Fruit fly (Drosophila melanogaster) whole organism, prepupa: ENCODE data around the gene CG17147.

ENCODE experiments used
- Blimp-1 ChIP-seq: fragments of 200-800 bp; sonication (Bioruptor generic); optimal IDR thresholded peaks from 3 replicates; lab custom pipeline; 2017; ENCODE audit warnings: missing biosample characterization, missing genetic modification characterization, mild to moderate bottlenecking, moderate library complexity, missing genetic modification reagents
- CG10631 ChIP-seq: fragments of 200-800 bp; sonication (Bioruptor generic); optimal IDR thresholded peaks from 2 replicates; lab custom pipeline; 2016; ENCODE audit warnings: missing biosample characterization, missing genetic modification characterization
- CG10669 ChIP-seq: fragments of 200-800 bp; sonication (Bioruptor generic); optimal IDR thresholded peaks from 3 replicates; lab custom pipeline; 2018; ENCODE audit warnings: missing biosample characterization, mild to moderate bottlenecking, missing genetic modification characterization, moderate library complexity
- CG11294 ChIP-seq: fragments of 200-800 bp; sonication (Bioruptor generic); IDR thresholded peaks from 2 replicates; pipeline ENCODE4 v1.3.6; 2022; ENCODE audit warnings: missing biosample characterization, missing genetic modification characterization
- CG11762 ChIP-seq: fragments of 200-800 bp; sonication (Bioruptor generic); optimal IDR thresholded peaks from 3 replicates; lab custom pipeline; 2016; ENCODE audit warnings: missing biosample characterization, missing genetic modification characterization; ENCODE audit not compliant: insufficient read depth
- CG11902 ChIP-seq: fragments of 200-800 bp; sonication (Bioruptor generic); optimal IDR thresholded peaks from 3 replicates; lab custom pipeline; 2016; ENCODE audit warnings: missing biosample characterization, missing genetic modification characterization
- CG15336 ChIP-seq: fragments of 200-800 bp; sonication (Bioruptor generic); IDR thresholded peaks from 2 replicates; pipeline ENCODE4 v1.3.6; 2022; ENCODE audit warnings: missing biosample characterization, missing genetic modification characterization
- CG3032 ChIP-seq: fragments of 200-800 bp; optimal IDR thresholded peaks from 2 replicates; lab custom pipeline; 2019; ENCODE audit warnings: missing biosample characterization, mild to moderate bottlenecking, missing genetic modification characterization, moderate library complexity
- CG34406 ChIP-seq: fragments of 200-800 bp; sonication (Bioruptor generic); optimal IDR thresholded peaks from 3 replicates; lab custom pipeline; 2016; ENCODE audit warnings: missing biosample characterization, missing genetic modification characterization
- CG3919 ChIP-seq: fragments of 200-800 bp; sonication (Bioruptor generic); optimal IDR thresholded peaks from 3 replicates; lab custom pipeline; 2016; ENCODE audit warnings: missing biosample characterization, missing genetic modification characterization
- CG4318 ChIP-seq: fragments of 200-800 bp; sonication (Bioruptor generic); optimal IDR thresholded peaks from 3 replicates; lab custom pipeline; 2017; ENCODE audit warnings: missing biosample characterization, mild to moderate bottlenecking, missing genetic modification characterization
- CG6163 ChIP-seq: fragments of 200-800 bp; sonication (Bioruptor generic); IDR thresholded peaks from 3 replicates; pipeline ENCODE4 v1.3.6; 2022; ENCODE audit warnings: missing biosample characterization, missing genetic modification characterization
- CG6854 ChIP-seq: fragments of 200-800 bp; sonication (Bioruptor generic); optimal IDR thresholded peaks from 2 replicates; lab custom pipeline; 2017; ENCODE audit warnings: missing biosample characterization, mild to moderate bottlenecking, missing genetic modification characterization
- CG7368 ChIP-seq: fragments of 200-800 bp; sonication (Bioruptor generic); optimal IDR thresholded peaks from 3 replicates; lab custom pipeline; 2016; ENCODE audit warnings: missing biosample characterization, missing genetic modification characterization
- CG8119 ChIP-seq: fragments of 200-800 bp; sonication (Bioruptor generic); IDR thresholded peaks from 3 replicates; pipeline ENCODE4 v1.3.6; 2022; ENCODE audit warnings: missing biosample characterization, missing genetic modification characterization
- CG9139 ChIP-seq: fragments of 200-800 bp; sonication (Bioruptor generic); optimal IDR thresholded peaks from 3 replicates; lab custom pipeline; 2017; ENCODE audit warnings: missing biosample characterization, mild to moderate bottlenecking, missing genetic modification characterization
- Eip78C ChIP-seq: fragments of 200-800 bp; sonication (Bioruptor generic); peaks from one replicate; lab custom pipeline; 2016; ENCODE audit warnings: missing biosample characterization, missing genetic modification characterization
- Eip93F ChIP-seq: fragments of 200-800 bp; sonication (Bioruptor generic); optimal IDR thresholded peaks from 2 replicates; lab custom pipeline; 2016; ENCODE audit warnings: missing biosample characterization, mild to moderate bottlenecking, missing genetic modification characterization
- Ets21C ChIP-seq: fragments of 200-800 bp; sonication (Bioruptor generic); optimal IDR thresholded peaks from 3 replicates; lab custom pipeline; 2016; ENCODE audit warnings: missing biosample characterization, missing genetic modification characterization
- Ets96B ChIP-seq: fragments of 200-800 bp; optimal IDR thresholded peaks from 2 replicates; lab custom pipeline; 2019; ENCODE audit warnings: missing biosample characterization, mild to moderate bottlenecking, missing genetic modification characterization, moderate library complexity
- Gug ChIP-seq: fragments of 200-800 bp; sonication (Bioruptor generic); IDR thresholded peaks from 2 replicates; pipeline ENCODE4 v1.3.6; 2022; ENCODE audit warnings: missing biosample characterization, missing genetic modification characterization
- Hr38 ChIP-seq: sonication (Bioruptor generic); optimal IDR thresholded peaks from 2 replicates; lab custom pipeline; 2016; ENCODE audit warnings: missing biosample characterization, missing genetic modification characterization
- Hr39 ChIP-seq: fragments of 200-800 bp; sonication (Bioruptor generic); optimal IDR thresholded peaks from 2 replicates; lab custom pipeline; 2016; ENCODE audit warnings: missing biosample characterization, missing genetic modification characterization
- Hr4 ChIP-seq: fragments of 200-800 bp; sonication (Bioruptor generic); optimal IDR thresholded peaks from 3 replicates; lab custom pipeline; 2016; ENCODE audit warnings: missing biosample characterization, missing genetic modification characterization
- OdsH ChIP-seq: fragments of 200-800 bp; sonication (Bioruptor generic); optimal IDR thresholded peaks from 3 replicates; lab custom pipeline; 2016; ENCODE audit warnings: missing biosample characterization, missing genetic modification characterization
- Smox ChIP-seq: fragments of 200-800 bp; sonication (Bioruptor generic); optimal IDR thresholded peaks from 3 replicates; lab custom pipeline; 2016; ENCODE audit warnings: missing biosample characterization, missing genetic modification characterization
- Sox102F ChIP-seq: fragments of 200-800 bp; sonication (Bioruptor generic); optimal IDR thresholded peaks from 2 replicates; lab custom pipeline; 2016; ENCODE audit warnings: missing biosample characterization, mild to moderate bottlenecking, missing genetic modification characterization
- Sox14 ChIP-seq: fragments of 200-800 bp; sonication (Bioruptor generic); optimal IDR thresholded peaks from 3 replicates; lab custom pipeline; 2016; ENCODE audit warnings: missing biosample characterization, missing genetic modification characterization
- Sox15 ChIP-seq: fragments of 200-800 bp; sonication (Bioruptor generic); optimal IDR thresholded peaks from 3 replicates; lab custom pipeline; 2016; ENCODE audit warnings: missing biosample characterization, missing genetic modification characterization
- achi ChIP-seq: fragments of 200-800 bp; sonication (Bioruptor generic); optimal IDR thresholded peaks from 3 replicates; lab custom pipeline; 2016; ENCODE audit warnings: missing biosample characterization, missing genetic modification characterization
- cyc ChIP-seq: fragments of 200-800 bp; sonication (Bioruptor generic); optimal IDR thresholded peaks from 3 replicates; lab custom pipeline; 2016; ENCODE audit warnings: missing biosample characterization, missing genetic modification characterization
- dac ChIP-seq: fragments of 200-800 bp; sonication (Bioruptor generic); optimal IDR thresholded peaks from 2 replicates; lab custom pipeline; 2017; ENCODE audit warnings: missing biosample characterization, mild to moderate bottlenecking, missing genetic modification characterization
- dsx ChIP-seq: fragments of 200-800 bp; optimal IDR thresholded peaks from 3 replicates; lab custom pipeline; 2019; ENCODE audit warnings: missing biosample characterization, mild to moderate bottlenecking, missing genetic modification characterization, moderate library complexity; ENCODE audit not compliant: poor library complexity, severe bottlenecking
- eg ChIP-seq: fragments of 200-800 bp; sonication (Bioruptor generic); IDR thresholded peaks from 3 replicates; pipeline ENCODE4 v1.3.6; 2022; ENCODE audit warnings: missing biosample characterization, missing genetic modification characterization
- esn ChIP-seq: fragments of 200-800 bp; sonication (Bioruptor generic); optimal IDR thresholded peaks from 2 replicates; lab custom pipeline; 2016; ENCODE audit warnings: missing biosample characterization, mild to moderate bottlenecking, missing genetic modification characterization, moderate library complexity
- fd59A ChIP-seq: fragments of 200-800 bp; sonication (Bioruptor generic); optimal IDR thresholded peaks from 2 replicates; lab custom pipeline; 2017; ENCODE audit warnings: missing biosample characterization, mild to moderate bottlenecking, missing genetic modification characterization, missing genetic modification reagents
- net ChIP-seq: fragments of 200-800 bp; sonication (Bioruptor generic); optimal IDR thresholded peaks from 3 replicates; lab custom pipeline; 2016; ENCODE audit warnings: missing biosample characterization, missing genetic modification characterization
- pdm3 ChIP-seq: fragments of 200-800 bp; sonication (Bioruptor generic); optimal IDR thresholded peaks from 3 replicates; lab custom pipeline; 2016; ENCODE audit warnings: missing biosample characterization, missing genetic modification characterization
- salr ChIP-seq, 2 experiments: fragments of 200-800 bp; sonication (Bioruptor generic); optimal IDR thresholded peaks; 3 replicates each; lab custom pipeline; 2016 to 2018; ENCODE audit warnings: missing biosample characterization in 2 of 2, missing genetic modification characterization in 2 of 2, mild to moderate bottlenecking in 1 of 2
- spab ChIP-seq: fragments of 200-800 bp; sonication (Bioruptor generic); optimal IDR thresholded peaks from 2 replicates; lab custom pipeline; 2017; ENCODE audit warnings: missing biosample characterization, mild to moderate bottlenecking, missing genetic modification characterization, missing genetic modification reagents
- ss ChIP-seq, 2 experiments: fragments of 200-800 bp; sonication (Bioruptor generic); optimal IDR thresholded peaks; 2 replicates in 1 of 2; 3 replicates in 1 of 2; lab custom pipeline; 2017 to 2018; ENCODE audit warnings: mild to moderate bottlenecking in 2 of 2, missing biosample characterization in 2 of 2, missing genetic modification characterization in 2 of 2, moderate library complexity in 1 of 2
- svp ChIP-seq: fragments of 200-800 bp; sonication (Bioruptor generic); peaks from one replicate; lab custom pipeline; 2016; ENCODE audit warnings: missing biosample characterization, missing genetic modification characterization
- vri ChIP-seq: fragments of 200-800 bp; sonication (Bioruptor generic); optimal IDR thresholded peaks from 3 replicates; lab custom pipeline; 2016; ENCODE audit warnings: missing biosample characterization, mild to moderate bottlenecking, missing genetic modification characterization

CG17147 gene

DNA sequence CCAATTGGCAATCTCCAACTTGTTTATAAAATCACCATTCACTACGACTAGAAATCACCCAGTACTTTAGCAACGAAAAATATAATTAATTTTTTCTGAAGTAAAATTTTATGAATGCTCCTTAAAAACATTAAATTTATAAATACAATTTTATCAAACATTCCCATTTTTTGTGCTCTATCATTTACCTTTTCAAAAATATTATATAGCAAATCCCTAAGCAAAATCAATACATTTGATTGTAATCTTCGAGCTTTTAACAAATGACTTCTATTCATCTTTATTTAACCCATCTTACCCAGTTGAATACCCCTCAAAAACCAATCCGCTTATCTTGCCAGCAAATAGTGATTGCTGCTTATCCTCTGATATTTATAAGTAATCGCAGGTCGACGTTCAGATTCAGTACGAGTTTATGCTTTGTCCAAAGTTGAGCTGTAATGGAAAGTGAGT, 2.3 kb upstream of the CG17147 start, which contains the start of gene CG17145:
Gene CG17145 (plus strand): TSS at position 403 of the 453 bp plus-strand sequence.
- TF ChIP-seq CG10631 (no peak), Smox (GFP tag; lab: Kevin White, UChicago) (no peak), CG34406 (no peak), CG6163 (GFP tag; lab: Robert Waterston, UW) (no peak), Ets96B (tag; lab: Kevin White, UChicago) (no peak), vri (no peak), Ets21C (GFP tag; lab: Kevin White, UChicago) (no peak), eg (GFP tag; lab: Robert Waterston, UW) (no peak), Blimp-1 (no peak), CG8119 (GFP tag; lab: Robert Waterston, UW) (no peak), CG4318 (no peak), Eip93F (GFP tag; lab: Kevin White, UChicago) (no peak), pdm3 (no peak), fd59A (no peak), Hr4 (no peak)

DNA sequence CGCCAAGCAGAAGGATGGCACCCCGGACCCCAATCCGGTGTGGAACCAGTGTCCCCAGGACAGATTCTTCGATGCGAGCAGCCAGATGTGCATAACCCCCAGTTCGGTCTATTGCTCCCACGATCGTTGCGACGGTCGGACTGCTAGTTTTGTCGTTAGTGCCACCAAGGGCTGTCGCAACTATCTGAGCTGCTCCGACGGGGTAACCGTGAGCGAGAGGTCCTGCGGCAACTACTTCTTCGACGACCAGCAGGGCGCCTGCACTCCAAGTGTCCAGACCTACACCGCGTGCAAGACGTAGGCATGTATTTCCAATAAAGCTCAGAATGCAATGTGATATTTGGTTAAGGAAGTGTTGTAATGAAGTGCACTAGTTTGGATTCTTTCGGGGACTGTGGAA, 1.1 kb upstream of the CG17147 start:
- TF ChIP-seq vri (no peak), CG11294 (GFP tag; lab: Robert Waterston, UW) (no peak), dac (GFP tag; lab: Kevin White, UChicago) (no peak), CG8119 (GFP tag; lab: Robert Waterston, UW) (no peak), CG6854 (no peak), CG7368 (GFP tag; lab: Kevin White, UChicago) (no peak), CG11762 (GFP tag; lab: Kevin White, UChicago) (no peak), CG6163 (GFP tag; lab: Robert Waterston, UW) (no peak), svp (GFP tag; lab: Kevin White, UChicago) (no peak), salr (GFP tag; optimal IDR thresholded peaks at IDR 0.05; lab: Kevin White, UChicago) (no peak), achi (GFP tag; lab: Kevin White, UChicago) (no peak), Hr38 (GFP tag; lab: Kevin White, UChicago) (no peak), Sox102F (GFP tag; lab: Kevin White, UChicago) (no peak), Ets96B (tag; lab: Kevin White, UChicago) (no peak), pdm3 (no peak), CG15336 (GFP tag; lab: Robert Waterston, UW) (no peak), spab (GFP tag; lab: Kevin White, UChicago) (no peak), CG9139 (GFP tag; lab: Kevin White, UChicago) (no peak), cyc (GFP tag; lab: Kevin White, UChicago) (no peak), CG10631 (no peak)

DNA sequence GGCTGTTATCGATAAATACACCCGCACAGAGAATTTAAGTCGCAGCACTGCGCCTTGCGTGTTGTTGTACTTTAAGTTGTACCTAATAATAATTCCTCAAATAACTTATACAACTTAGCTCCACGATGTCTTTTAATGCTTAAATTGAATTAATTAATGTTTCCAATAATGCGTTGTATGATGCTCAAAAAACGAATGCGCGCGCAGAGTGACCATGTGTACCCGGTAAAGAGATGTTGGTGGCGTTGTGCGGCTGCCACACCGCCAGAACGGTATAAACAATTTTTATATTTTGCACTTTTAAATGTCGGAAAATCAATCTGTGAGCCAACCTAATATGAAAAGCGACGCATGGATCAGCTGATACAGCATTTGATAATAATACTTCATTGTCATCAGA, 2.4 kb downstream of the CG17147 start:
- no peak for TF ChIP-seq eg (GFP tag; lab: Robert Waterston, UW)
- TF ChIP-seq vri, result no peak
- TF ChIP-seq OdsH (GFP tag; lab: Kevin White, UChicago), result no peak

DNA sequence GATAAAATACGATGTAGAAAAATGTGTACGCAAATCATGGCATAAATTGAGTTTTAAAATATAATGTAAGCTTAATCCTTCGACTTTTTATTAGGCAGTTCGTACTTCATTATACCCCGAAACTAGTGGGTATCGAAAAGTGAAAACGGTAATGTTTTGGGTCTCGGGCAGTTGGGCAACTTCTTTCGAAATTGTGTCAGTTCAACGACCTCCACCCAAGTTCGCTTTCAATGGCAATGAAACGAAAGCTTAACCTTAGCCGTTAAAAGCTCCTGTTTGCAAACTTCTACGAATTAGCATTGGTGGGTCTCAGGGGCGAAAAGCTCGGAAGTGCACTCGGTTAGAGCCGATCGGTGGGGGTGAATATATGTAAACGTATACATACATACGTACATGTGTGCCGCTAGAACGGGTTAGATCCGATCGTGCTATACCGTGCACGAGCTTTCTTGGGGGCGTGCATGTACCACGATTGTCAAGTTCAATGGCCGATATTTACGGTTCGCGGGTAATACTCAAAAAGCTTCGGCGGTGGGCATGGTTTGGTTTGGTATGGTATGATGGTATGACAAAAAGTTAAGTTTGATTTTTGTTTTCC, 6.5 kb downstream of the CG17147 start:
- TF ChIP-seq vri (no peak), Eip78C (GFP tag; lab: Kevin White, UChicago) (peak; percentile 74), CG10669 (GFP tag; lab: Kevin White, UChicago) (no peak), Gug (GFP tag; lab: Robert Waterston, UW) (no peak), Ets21C (GFP tag; lab: Kevin White, UChicago) (no peak), Hr39 (GFP tag; lab: Kevin White, UChicago) (no peak), CG3032 (tag; lab: Kevin White, UChicago) (no peak), CG11902 (GFP tag; lab: Kevin White, UChicago) (no peak), Eip93F (GFP tag; lab: Kevin White, UChicago) (peak; percentile 76), eg (GFP tag; lab: Robert Waterston, UW) (no peak), Blimp-1 (peak; percentile 87), pdm3 (no peak), CG34406 (no peak), spab (GFP tag; lab: Kevin White, UChicago) (no peak), CG10631 (no peak), OdsH (GFP tag; lab: Kevin White, UChicago) (no peak), dsx (no peak), Sox15 (GFP tag; lab: Kevin White, UChicago) (no peak), CG6163 (GFP tag; lab: Robert Waterston, UW) (0 out of 3 replicates have a peak, but pooled peaks have one; percentile 17), esn (GFP tag; lab: Kevin White, UChicago) (peak; percentile 17), CG3919 (GFP tag; lab: Kevin White, UChicago) (no peak), Sox14 (GFP tag; lab: Kevin White, UChicago) (no peak), net (GFP tag; lab: Kevin White, UChicago) (no peak), CG6854 (no peak), CG11762 (GFP tag; lab: Kevin White, UChicago) (no peak), CG4318 (no peak), ss (GFP tag; optimal IDR thresholded peaks at IDR 0.05; lab: Kevin White, UChicago) (no peak)
- TF ChIP-seq, all 60 proteins: peak for 5
